Fruit fly (Drosophila melanogaster) whole organism, adult: ENCODE measurements around the gene CG31076.

Experiments used
- CG14711 ChIP-seq: fragments of 200-800 bp; sonication (Bioruptor generic); optimal IDR thresholded peaks from 2 replicates; lab custom pipeline; 2018; ENCODE audit warnings: missing biosample characterization, mild to moderate bottlenecking, missing genetic modification characterization, moderate library complexity
- CG7045 ChIP-seq: fragments of 200-800 bp; sonication (Bioruptor generic); optimal IDR thresholded peaks from 2 replicates; lab custom pipeline; 2017; ENCODE audit warnings: missing biosample characterization, mild to moderate bottlenecking, missing genetic modification characterization
- Crg-1 ChIP-seq: fragments of 200-800 bp; sonication (Bioruptor generic); optimal IDR thresholded peaks from 2 replicates; lab custom pipeline; 2016; ENCODE audit warnings: missing biosample characterization, missing genetic modification characterization
- Mnt ChIP-seq: fragments of 200-800 bp; sonication (Bioruptor generic); optimal IDR thresholded peaks from 2 replicates; lab custom pipeline; 2016; ENCODE audit warnings: missing biosample characterization, mild to moderate bottlenecking, missing genetic modification characterization
- pad ChIP-seq: fragments of 200-800 bp; sonication (Bioruptor generic); optimal IDR thresholded peaks from 3 replicates; lab custom pipeline; 2017; ENCODE audit warnings: missing biosample characterization, missing genetic modification characterization, mild to moderate bottlenecking, moderate library complexity, missing genetic modification reagents

- no peak for TF ChIP-seq Crg-1 (GFP tag; lab: Kevin White, UChicago)
- TF ChIP-seq CG7045: no peak
- no peak for TF ChIP-seq CG14711 (tag; lab: Kevin White, UChicago)
- no peak for TF ChIP-seq pad (GFP tag; lab: Kevin White, UChicago)
- TF ChIP-seq Mnt: no peak
These were observed 5.2 kb downstream of the CG31076 start for dm6 chr3R:26984437-26984836.
